Fruit fly (Drosophila melanogaster) whole organism, prepupa: Measurements from ENCODE around the gene ND-30.

Experiments
- CG6276 ChIP-seq: fragments of 200-800 bp; sonication (Bioruptor generic); optimal IDR thresholded peaks from 2 replicates; lab custom pipeline; 2017; ENCODE audit warnings: missing biosample characterization, mild to moderate bottlenecking, missing genetic modification characterization
- CG6854 ChIP-seq: fragments of 200-800 bp; sonication (Bioruptor generic); optimal IDR thresholded peaks from 2 replicates; lab custom pipeline; 2017; ENCODE audit warnings: missing biosample characterization, mild to moderate bottlenecking, missing genetic modification characterization
- CG8119 ChIP-seq: fragments of 200-800 bp; sonication (Bioruptor generic); IDR thresholded peaks from 3 replicates; pipeline ENCODE4 v1.3.6; 2022; ENCODE audit warnings: missing biosample characterization, missing genetic modification characterization
- CG8319 ChIP-seq: fragments of 200-800 bp; sonication (Bioruptor generic); optimal IDR thresholded peaks from 3 replicates; lab custom pipeline; 2016; ENCODE audit warnings: missing biosample characterization, missing genetic modification characterization
- Ets21C ChIP-seq: fragments of 200-800 bp; sonication (Bioruptor generic); optimal IDR thresholded peaks from 3 replicates; lab custom pipeline; 2016; ENCODE audit warnings: missing biosample characterization, missing genetic modification characterization
- Hr39 ChIP-seq: fragments of 200-800 bp; sonication (Bioruptor generic); optimal IDR thresholded peaks from 2 replicates; lab custom pipeline; 2016; ENCODE audit warnings: missing biosample characterization, missing genetic modification characterization
- Lpt ChIP-seq: fragments of 200-800 bp; sonication (Bioruptor generic); optimal IDR thresholded peaks from 3 replicates; lab custom pipeline; 2016; ENCODE audit warnings: missing biosample characterization, missing genetic modification characterization
- Smox ChIP-seq: fragments of 200-800 bp; sonication (Bioruptor generic); optimal IDR thresholded peaks from 3 replicates; lab custom pipeline; 2016; ENCODE audit warnings: missing biosample characterization, missing genetic modification characterization
- cyc ChIP-seq: fragments of 200-800 bp; sonication (Bioruptor generic); optimal IDR thresholded peaks from 3 replicates; lab custom pipeline; 2016; ENCODE audit warnings: missing biosample characterization, missing genetic modification characterization
- fd85E ChIP-seq: fragments of 200-800 bp; sonication (Bioruptor generic); optimal IDR thresholded peaks from 3 replicates; lab custom pipeline; 2016; ENCODE audit warnings: missing biosample characterization, missing genetic modification characterization
- topi ChIP-seq: fragments of 200-800 bp; sonication (Bioruptor generic); optimal IDR thresholded peaks from 3 replicates; lab custom pipeline; 2016; ENCODE audit warnings: missing biosample characterization, missing genetic modification characterization

dm6 chr3L:3111127-3111526 lies 48.3 kb downstream of the ND-30 start, which contains the start of gene CG45066:
- TF ChIP-seq Lpt (GFP tag; lab: Kevin White, UChicago) (no peak), Hr39 (no peak), fd85E (GFP tag; lab: Kevin White, UChicago) (no peak), CG6276 (GFP tag; lab: Kevin White, UChicago) (no peak), Ets21C (GFP tag; lab: Kevin White, UChicago) (no peak), cyc (GFP tag; lab: Kevin White, UChicago) (no peak), CG8319 (GFP tag; lab: Kevin White, UChicago) (no peak), CG8119 (GFP tag; lab: Robert Waterston, UW) (no peak), Smox (no peak), topi (GFP tag; lab: Kevin White, UChicago) (no peak), CG6854 (GFP tag; lab: Kevin White, UChicago) (no peak)
